Worm (Caenorhabditis elegans) whole organism, young adult: ENCODE results near the gene F54H12.7.

Experiments
- B0336.3 ChIP-seq: fragments of 200-800 bp; sonication (Bioruptor generic); IDR thresholded peaks from 2 replicates; pipeline ENCODE4 v1.3.6; 2022; ENCODE audit warnings: missing genetic modification characterization, missing compliant biosample characterization
- D2030.7 ChIP-seq: fragments of 200-800 bp; sonication (Bioruptor generic); IDR thresholded peaks from 2 replicates; pipeline ENCODE4 v1.3.6; 2022; ENCODE audit warnings: missing genetic modification reagents, missing genetic modification characterization, missing compliant biosample characterization
- F22D6.2 ChIP-seq: sonication (generic microtip); optimal IDR thresholded peaks from 2 replicates; lab custom pipeline; 2016; ENCODE audit warnings: mild to moderate bottlenecking, missing genetic modification characterization, missing compliant biosample characterization
- F23B12.7 ChIP-seq: sonication (generic microtip); optimal IDR thresholded peaks from 2 replicates; lab custom pipeline; 2017; ENCODE audit warnings: missing genetic modification characterization, mild to moderate bottlenecking, missing compliant biosample characterization, antibody characterized with exemption, moderate library complexity; ENCODE audit not compliant: insufficient read depth
- F33H1.4 ChIP-seq: fragments of 200-800 bp; sonication (Bioruptor generic); IDR thresholded peaks from 2 replicates; pipeline ENCODE4 v1.3.6; 2022; ENCODE audit warnings: missing genetic modification reagents, missing genetic modification characterization, missing compliant biosample characterization
- F49E8.2 ChIP-seq: sonication (generic microtip); optimal IDR thresholded peaks from 3 replicates; lab custom pipeline; 2017; ENCODE audit warnings: missing genetic modification characterization, mild to moderate bottlenecking, missing compliant biosample characterization, antibody characterized with exemption, moderate library complexity; ENCODE audit not compliant: insufficient read depth
- F57C9.4 ChIP-seq: sonication (generic microtip); optimal IDR thresholded peaks from 2 replicates; lab custom pipeline; 2017; ENCODE audit warnings: mild to moderate bottlenecking, missing genetic modification characterization, missing compliant biosample characterization
- K11D2.4 ChIP-seq: fragments of 200-800 bp; sonication (Bioruptor generic); IDR thresholded peaks from 2 replicates; pipeline ENCODE4 v1.3.6; 2022; ENCODE audit warnings: missing genetic modification reagents, missing genetic modification characterization, missing compliant biosample characterization
- Y53F4B.3 ChIP-seq: fragments of 200-800 bp; sonication (Bioruptor generic); IDR thresholded peaks from 2 replicates; pipeline ENCODE4 v1.3.6; 2022; ENCODE audit warnings: missing genetic modification reagents, missing genetic modification characterization, missing compliant biosample characterization
- Y95B8A.8 ChIP-seq: fragments of 200-800 bp; sonication (Bioruptor generic); IDR thresholded peaks from 2 replicates; pipeline ENCODE4 v1.3.6; 2022; ENCODE audit warnings: missing genetic modification reagents, missing genetic modification characterization, missing compliant biosample characterization
- ZK185.1 ChIP-seq: sonication (generic microtip); optimal IDR thresholded peaks from 2 replicates; lab custom pipeline; 2016; ENCODE audit warnings: mild to moderate bottlenecking, missing genetic modification characterization, missing compliant biosample characterization; ENCODE audit not compliant: poor library complexity, severe bottlenecking
- ama-1 ChIP-seq, 3 experiments: fragments of 150-350 bp in 1 of 3; sonication (generic microtip) in 2 of 3; optimal IDR thresholded peaks; 2 replicates each; lab custom pipeline; 2014 to 2018; ENCODE audit warnings: missing biosample characterization in 2 of 3, missing genetic modification characterization in 2 of 3, missing genetic modification reagents in 2 of 3
- atf-7 ChIP-seq: sonication (generic microtip); optimal IDR thresholded peaks from 2 replicates; lab custom pipeline; 2017; ENCODE audit warnings: mild to moderate bottlenecking, missing genetic modification characterization, missing compliant biosample characterization
- athp-1 ChIP-seq: sonication (generic microtip); optimal IDR thresholded peaks from 2 replicates; lab custom pipeline; 2017; ENCODE audit warnings: mild to moderate bottlenecking, missing genetic modification characterization, missing compliant biosample characterization
- attf-3 ChIP-seq: fragments of 200-800 bp; sonication (Bioruptor generic); conservative IDR thresholded peaks from 2 replicates; pipeline ENCODE4 v1.3.6; 2022; ENCODE audit warnings: missing genetic modification reagents, missing genetic modification characterization, missing compliant biosample characterization
- attf-5 ChIP-seq: fragments of 200-800 bp; sonication (Bioruptor generic); optimal IDR thresholded peaks from 2 replicates; lab custom pipeline; 2018; ENCODE audit warnings: mild to moderate bottlenecking, missing genetic modification characterization, missing compliant biosample characterization
- ccch-3 ChIP-seq: fragments of 200-800 bp; sonication (Bioruptor generic); optimal IDR thresholded peaks from 2 replicates; lab custom pipeline; 2018; ENCODE audit warnings: mild to moderate bottlenecking, missing genetic modification characterization, missing compliant biosample characterization
- cebp-1 ChIP-seq, 2 experiments: fragments of 200-800 bp in 1 of 2; sonication (Bioruptor generic) in 1 of 2; sonication (generic microtip) in 1 of 2; IDR thresholded peaks in 1 of 2; optimal IDR thresholded peaks in 1 of 2; 2 replicates each; pipeline versions ENCODE4 v1.3.6 to Lab custom; 2017 to 2022; ENCODE audit warnings: missing compliant biosample characterization in 2 of 2, missing genetic modification characterization in 2 of 2, mild to moderate bottlenecking in 1 of 2, missing genetic modification reagents in 1 of 2, moderate library complexity in 1 of 2
- ceh-100 ChIP-seq: fragments of 200-800 bp; sonication (Bioruptor generic); IDR thresholded peaks from 2 replicates; pipeline ENCODE4 v1.3.6; 2022; ENCODE audit warnings: missing genetic modification reagents, missing genetic modification characterization, missing compliant biosample characterization
- ceh-27 ChIP-seq: fragments of 200-800 bp; sonication (Bioruptor generic); optimal IDR thresholded peaks from 2 replicates; lab custom pipeline; 2018; ENCODE audit warnings: mild to moderate bottlenecking, missing genetic modification characterization, moderate library complexity, missing compliant biosample characterization
- ceh-40 ChIP-seq: fragments of 200-800 bp; sonication (Bioruptor generic); IDR thresholded peaks from 2 replicates; pipeline ENCODE4 v1.3.6; 2022; ENCODE audit warnings: missing genetic modification characterization, missing compliant biosample characterization
- ceh-79 ChIP-seq: sonication (generic microtip); optimal IDR thresholded peaks from 2 replicates; lab custom pipeline; 2017; ENCODE audit warnings: mild to moderate bottlenecking, missing genetic modification characterization, missing compliant biosample characterization
- die-1 ChIP-seq: sonication (generic microtip); optimal IDR thresholded peaks from 2 replicates; lab custom pipeline; 2016; ENCODE audit warnings: missing genotype, mild to moderate bottlenecking, missing genetic modification characterization, missing compliant biosample characterization
- dox-1 ChIP-seq: fragments of 200-800 bp; sonication (Bioruptor generic); IDR thresholded peaks from 2 replicates; pipeline ENCODE4 v1.3.6; 2022; ENCODE audit warnings: missing genetic modification reagents, missing genetic modification characterization, missing compliant biosample characterization
- efl-1 ChIP-seq: fragments of 150-350 bp; optimal IDR thresholded peaks from 2 replicates; lab custom pipeline; 2014; ENCODE audit warnings: missing biosample characterization, missing genetic modification reagents, missing genetic modification characterization
- ekl-4 ChIP-seq: fragments of 200-800 bp; sonication (Bioruptor generic); IDR thresholded peaks from 2 replicates; pipeline ENCODE4 v1.3.6; 2022; ENCODE audit warnings: missing genetic modification reagents, missing genetic modification characterization, missing compliant biosample characterization
- ets-4 ChIP-seq: fragments of 200-800 bp; sonication (Bioruptor generic); optimal IDR thresholded peaks from 2 replicates; lab custom pipeline; 2018; ENCODE audit warnings: mild to moderate bottlenecking, missing genetic modification characterization, missing compliant biosample characterization
- hsf-1 ChIP-seq: fragments of 200-800 bp; sonication (Bioruptor generic); IDR thresholded peaks from 2 replicates; pipeline ENCODE4 v1.3.6; 2022; ENCODE audit warnings: missing genetic modification reagents, missing genetic modification characterization, missing compliant biosample characterization
- let-607 ChIP-seq, 2 experiments: fragments of 200-800 bp in 1 of 2; sonication (Bioruptor generic) in 1 of 2; sonication (generic microtip) in 1 of 2; optimal IDR thresholded peaks; 2 replicates each; lab custom pipeline; 2016 to 2018; ENCODE audit warnings: mild to moderate bottlenecking in 2 of 2, missing compliant biosample characterization in 2 of 2, missing genetic modification characterization in 2 of 2, moderate library complexity in 2 of 2, missing genotype in 1 of 2
- lin-35 ChIP-seq, 3 experiments: fragments of 150-350 bp in 2 of 3; sonication (generic microtip) in 1 of 3; optimal IDR thresholded peaks; 2 replicates each; lab custom pipeline; 2014 to 2018; ENCODE audit warnings: missing biosample characterization in 3 of 3, missing genetic modification characterization in 3 of 3, missing genetic modification reagents in 3 of 3
- lin-40 ChIP-seq: sonication (generic microtip); optimal IDR thresholded peaks from 2 replicates; lab custom pipeline; 2016; ENCODE audit warnings: missing genetic modification characterization, mild to moderate bottlenecking, missing compliant biosample characterization, missing genotype, missing genetic modification reagents
- lir-1 ChIP-seq: fragments of 200-800 bp; sonication (Bioruptor generic); conservative IDR thresholded peaks from 2 replicates; pipeline ENCODE4 v1.3.6; 2022; ENCODE audit warnings: missing genetic modification reagents, missing genetic modification characterization, missing compliant biosample characterization
- madf-10 ChIP-seq: sonication (generic microtip); optimal IDR thresholded peaks from 2 replicates; lab custom pipeline; 2016; ENCODE audit warnings: mild to moderate bottlenecking, missing genetic modification characterization, missing compliant biosample characterization
- mxl-1 ChIP-seq: sonication (generic microtip); optimal IDR thresholded peaks from 2 replicates; lab custom pipeline; 2016; ENCODE audit warnings: missing genetic modification characterization, missing compliant biosample characterization
- nfya-2 ChIP-seq: fragments of 200-800 bp; sonication (Bioruptor generic); IDR thresholded peaks from 2 replicates; pipeline ENCODE4 v1.3.6; 2022; ENCODE audit warnings: missing genetic modification reagents, missing genetic modification characterization, missing compliant biosample characterization
- nhr-80 ChIP-seq: sonication (generic microtip); optimal IDR thresholded peaks from 2 replicates; lab custom pipeline; 2016; ENCODE audit warnings: missing genetic modification characterization, missing compliant biosample characterization
- rcor-1 ChIP-seq: fragments of 200-800 bp; sonication (Bioruptor generic); IDR thresholded peaks from 2 replicates; pipeline ENCODE4 v1.3.6; 2022; ENCODE audit warnings: missing genetic modification reagents, missing genetic modification characterization, missing compliant biosample characterization
- repo-1 ChIP-seq: sonication (generic microtip); optimal IDR thresholded peaks from 2 replicates; lab custom pipeline; 2017; ENCODE audit warnings: mild to moderate bottlenecking, missing genetic modification characterization, missing compliant biosample characterization
- snpc-1.1 ChIP-seq: sonication (generic microtip); optimal IDR thresholded peaks from 2 replicates; lab custom pipeline; 2017; ENCODE audit warnings: missing genetic modification characterization, mild to moderate bottlenecking, missing compliant biosample characterization, antibody characterized with exemption, moderate library complexity, missing genotype, missing genetic modification reagents; ENCODE audit not compliant: insufficient read depth
- snpc-4 ChIP-seq, 5 experiments: fragments of 150-350 bp in 1 of 5; sonication (generic microtip) in 4 of 5; optimal IDR thresholded peaks; 2 replicates each; lab custom pipeline; 2014 to 2018; ENCODE audit warnings: missing genetic modification characterization in 5 of 5, missing biosample characterization in 3 of 5, antibody characterized with exemption in 2 of 5, mild to moderate bottlenecking in 2 of 5, missing compliant biosample characterization in 2 of 5, missing genotype in 2 of 5, moderate library complexity in 2 of 5, missing genetic modification reagents in 1 of 5
- tlf-1 ChIP-seq: fragments of 200-800 bp; sonication (Bioruptor generic); optimal IDR thresholded peaks from 2 replicates; lab custom pipeline; 2018; ENCODE audit warnings: mild to moderate bottlenecking, missing genetic modification characterization, missing compliant biosample characterization
- unc-62 ChIP-seq: fragments of 150-350 bp; optimal IDR thresholded peaks from 2 replicates; lab custom pipeline; 2014; ENCODE audit warnings: missing biosample characterization, missing genetic modification reagents, missing genetic modification characterization

F54H12.7 gene

DNA sequence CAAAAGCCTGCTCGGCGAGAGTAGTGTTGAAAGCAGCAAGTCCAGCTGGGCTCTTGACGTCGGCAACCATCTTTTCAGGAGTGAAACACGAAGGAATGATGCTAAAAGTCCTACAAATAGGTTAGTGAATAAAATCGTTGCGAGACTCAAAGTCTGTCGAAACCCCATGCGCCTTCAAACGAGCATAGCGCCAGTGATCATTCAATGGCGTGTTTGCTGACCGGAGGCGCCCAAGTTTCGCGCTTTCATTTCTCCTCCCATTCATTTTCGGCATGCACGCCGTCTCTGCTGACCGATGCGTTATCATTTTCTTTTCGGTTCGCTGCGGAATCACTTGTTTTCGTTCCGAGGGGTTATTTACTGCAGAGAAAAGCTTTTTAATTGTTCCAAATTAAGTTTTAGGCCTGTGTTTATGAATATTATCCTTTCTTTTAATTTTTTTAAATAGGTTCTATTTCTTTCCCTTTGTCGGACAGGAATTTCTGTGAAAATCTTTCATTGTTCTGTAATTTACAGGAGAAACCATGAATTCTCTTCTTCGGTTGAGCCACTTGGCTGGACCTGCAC, 4.1 kb downstream of the F54H12.7 start, which contains the start of the genes eef-1B.1 and aco-2 (continued):
- TF ChIP-seq F57C9.4: no peak
- no peak for TF ChIP-seq nfya-2 (GFP tag; lab: Robert Waterston, UW)
- TF ChIP-seq ets-4 (GFP tag; lab: Kevin White, UChicago): peak; percentile 63
- no peak for TF ChIP-seq Y53F4B.3 (GFP tag; lab: Robert Waterston, UW)
- TF ChIP-seq mxl-1 (tag; lab: Kevin White, UChicago): no peak
- peak; percentile 89 for TF ChIP-seq F33H1.4 (GFP tag; lab: Robert Waterston, UW)
- peak; percentile 88 for TF ChIP-seq attf-5 (GFP tag; lab: Kevin White, UChicago)
- TF ChIP-seq dox-1 (GFP tag; lab: Robert Waterston, UW): peak; percentile 88
- no peak for TF ChIP-seq F49E8.2 (tag; lab: Kevin White, UChicago)
- peak; percentile 68 for TF ChIP-seq ceh-100 (GFP tag; lab: Robert Waterston, UW)
- TF ChIP-seq ceh-79 (tag; lab: Kevin White, UChicago): no peak
- peak; percentile 84 for TF ChIP-seq lin-40 (tag; lab: Kevin White, UChicago)
- TF ChIP-seq ZK185.1 (tag; lab: Kevin White, UChicago): peak; percentile 93
- TF ChIP-seq die-1 (tag; lab: Kevin White, UChicago): no peak
- no peak for TF ChIP-seq snpc-4 (GFP tag; optimal IDR thresholded peaks at IDR 0.05; lab: Kevin White, UChicago)
- peak; percentile 2 to 63 (median 54) for TF ChIP-seq snpc-4 (tag; optimal IDR thresholded peaks at IDR 0.05; lab: Kevin White, UChicago)
- peak; percentile 87 for TF ChIP-seq ekl-4 (GFP tag; lab: Robert Waterston, UW)
- no peak for TF ChIP-seq snpc-1.1 (tag; lab: Kevin White, UChicago)
- TF ChIP-seq attf-3 (GFP tag; lab: Robert Waterston, UW): peak; percentile 72
- TF ChIP-seq efl-1 (GFP tag; lab: Kevin White, UChicago): peak; percentile 53
- peak; percentile 64; the same call in 1 of the 2 replicates for TF ChIP-seq Y95B8A.8 (GFP tag; lab: Robert Waterston, UW)
- TF ChIP-seq rcor-1 (GFP tag; lab: Robert Waterston, UW): peak; percentile 67
- peak; percentile 9 to 69 for TF ChIP-seq let-607 (tag; optimal IDR thresholded peaks at IDR 0.05; lab: Kevin White, UChicago)
- no peak for TF ChIP-seq F22D6.2 (tag; lab: Kevin White, UChicago)
- no peak for TF ChIP-seq ceh-40 (GFP tag; lab: Robert Waterston, UW)
- TF ChIP-seq cebp-1 (GFP tag; IDR thresholded peaks at IDR 0.05; lab: Robert Waterston, UW): peak; percentile 53; the same call in 1 of the 2 replicates
- TF ChIP-seq cebp-1 (tag; optimal IDR thresholded peaks at IDR 0.05; lab: Kevin White, UChicago): peak; percentile 87
- TF ChIP-seq madf-10: peak; percentile 52
- TF ChIP-seq athp-1 (tag; lab: Kevin White, UChicago): peak; percentile 3
- peak; percentile 57 for TF ChIP-seq F23B12.7 (tag; lab: Kevin White, UChicago)
- TF ChIP-seq lin-35 (GFP tag; optimal IDR thresholded peaks at IDR 0.05; lab: Kevin White, UChicago): peak in 2 of 3 experiments; percentile 3 to 89
- TF ChIP-seq nhr-80 (tag; lab: Kevin White, UChicago): peak; percentile 94
- TF ChIP-seq ceh-27: peak; percentile 77

DNA sequence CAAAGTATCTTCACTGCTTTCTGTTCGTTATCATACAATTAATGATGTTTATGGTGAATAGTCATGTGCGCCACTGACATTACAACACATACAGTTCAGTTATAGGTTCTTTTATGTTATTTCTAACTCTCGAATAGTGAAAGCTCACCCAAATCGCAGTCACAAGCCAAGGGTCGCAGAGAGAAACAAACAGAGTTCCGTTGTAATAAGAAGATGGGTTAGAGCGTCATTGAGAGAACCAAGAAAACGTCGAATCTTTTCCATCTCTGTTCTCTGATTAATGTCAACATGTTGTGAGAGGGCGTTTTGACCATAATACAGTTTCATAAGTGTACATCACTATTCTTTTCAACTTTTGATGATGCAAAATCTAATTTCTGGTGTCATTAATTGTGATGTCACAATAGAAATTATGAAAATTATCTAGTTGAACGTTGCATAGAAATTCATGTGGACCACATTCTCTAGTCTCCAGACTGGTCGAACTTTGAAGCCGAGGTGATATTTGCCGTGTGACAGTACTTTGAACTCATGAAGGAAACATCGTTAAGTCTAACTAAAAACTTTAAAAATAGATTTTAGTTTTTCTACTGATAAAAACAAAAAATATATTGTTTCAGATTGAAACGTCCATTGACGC, 4.9 kb downstream of the F54H12.7 start:
- TF ChIP-seq atf-7 (tag; lab: Kevin White, UChicago): no peak
- TF ChIP-seq ccch-3 (GFP tag; lab: Kevin White, UChicago): no peak
- no peak for TF ChIP-seq lin-40 (tag; lab: Kevin White, UChicago)
- TF ChIP-seq B0336.3: peak; percentile 24; the same call in 1 of the 2 replicates
- TF ChIP-seq ceh-40 (GFP tag; lab: Robert Waterston, UW): no peak
- TF ChIP-seq ama-1 (optimal IDR thresholded peaks at IDR 0.05; lab: Kevin White, UChicago): no peak
- no peak for TF ChIP-seq ama-1 (GFP tag; optimal IDR thresholded peaks at IDR 0.05; lab: Kevin White, UChicago)
- no peak for TF ChIP-seq D2030.7
- no peak for TF ChIP-seq F33H1.4 (GFP tag; lab: Robert Waterston, UW)
- TF ChIP-seq nhr-80 (tag; lab: Kevin White, UChicago): peak; percentile 26
- peak; percentile 26 for TF ChIP-seq attf-5 (GFP tag; lab: Kevin White, UChicago)
- no peak for TF ChIP-seq mxl-1 (tag; lab: Kevin White, UChicago)
- peak; percentile 10 for TF ChIP-seq tlf-1 (GFP tag; lab: Kevin White, UChicago)
- no peak for TF ChIP-seq repo-1 (tag; lab: Kevin White, UChicago)
- TF ChIP-seq cebp-1 (GFP tag; IDR thresholded peaks at IDR 0.05; lab: Robert Waterston, UW): no peak
- TF ChIP-seq cebp-1 (tag; optimal IDR thresholded peaks at IDR 0.05; lab: Kevin White, UChicago): peak; percentile 44
- TF ChIP-seq unc-62 (GFP tag; lab: Kevin White, UChicago): peak; percentile 3
- no peak for TF ChIP-seq athp-1 (tag; lab: Kevin White, UChicago)
- TF ChIP-seq K11D2.4 (GFP tag; lab: Robert Waterston, UW): no peak
- TF ChIP-seq lir-1 (GFP tag; lab: Robert Waterston, UW): no peak; the same call in 1 of the 2 replicates
- TF ChIP-seq hsf-1: no peak
